Fruit fly (Drosophila melanogaster): ENCODE results near the gene CG14106.

- TF ChIP-seq ey (GFP tag; optimal IDR thresholded peaks at IDR 0.05) (no peak), rgr (GFP tag; optimal IDR thresholded peaks at IDR 0.05) (no peak), usp (GFP tag; optimal IDR thresholded peaks at IDR 0.05) (no peak)
Measured at dm6 chr3L:13420212-13420611, 5.3 kb downstream of the CG14106 start.
